Fruit fly (Drosophila melanogaster) whole organism, embryonic: ENCODE data around the gene Adgf-C.
A peak's percentile ranks its signal among the peaks of the same experiment; 100 is the strongest.

Source experiments
- CG10267 ChIP-seq: fragments of 200-800 bp; sonication (Bioruptor generic); optimal IDR thresholded peaks from 2 replicates; lab custom pipeline; 2018; ENCODE audit warnings: missing biosample characterization, mild to moderate bottlenecking, missing genetic modification characterization, moderate library complexity
- CG14710 ChIP-seq: fragments of 200-800 bp; sonication (Bioruptor generic); optimal IDR thresholded peaks from 3 replicates; lab custom pipeline; 2019; ENCODE audit warnings: missing biosample characterization, mild to moderate bottlenecking, missing genetic modification characterization, moderate library complexity
- CG17612 ChIP-seq: fragments of 200-800 bp; sonication (Bioruptor generic); IDR thresholded peaks from 2 replicates; pipeline ENCODE4 v1.3.6; 2022; ENCODE audit warnings: missing biosample characterization, missing genetic modification characterization
- CG1792 ChIP-seq: fragments of 200-800 bp; sonication (Bioruptor generic); optimal IDR thresholded peaks from 2 replicates; lab custom pipeline; 2016; ENCODE audit warnings: missing biosample characterization, missing genetic modification characterization
- CG18476 ChIP-seq: fragments of 200-800 bp; sonication (Bioruptor generic); optimal IDR thresholded peaks from 2 replicates; lab custom pipeline; 2016; ENCODE audit warnings: missing biosample characterization, mild to moderate bottlenecking, missing genetic modification characterization
- CG18619 ChIP-seq: fragments of 200-800 bp; sonication (Bioruptor generic); optimal IDR thresholded peaks from 3 replicates; lab custom pipeline; 2017; ENCODE audit warnings: missing biosample characterization, mild to moderate bottlenecking, missing genetic modification characterization
- CG2116 ChIP-seq: fragments of 200-800 bp; sonication (Bioruptor generic); optimal IDR thresholded peaks from 3 replicates; lab custom pipeline; 2018; ENCODE audit warnings: missing biosample characterization, mild to moderate bottlenecking, missing genetic modification characterization
- CG2712 ChIP-seq: fragments of 200-800 bp; optimal IDR thresholded peaks from 3 replicates; lab custom pipeline; 2019; ENCODE audit warnings: missing biosample characterization, mild to moderate bottlenecking, missing genetic modification characterization, moderate library complexity
- CG6654 ChIP-seq: fragments of 200-800 bp; sonication (Bioruptor generic); optimal IDR thresholded peaks from 2 replicates; lab custom pipeline; 2017; ENCODE audit warnings: missing biosample characterization, mild to moderate bottlenecking, missing genetic modification characterization
- CG6765 ChIP-seq: fragments of 200-800 bp; sonication (Bioruptor generic); optimal IDR thresholded peaks from 3 replicates; lab custom pipeline; 2017; ENCODE audit warnings: missing biosample characterization, mild to moderate bottlenecking, missing genetic modification characterization
- CG7987 ChIP-seq: fragments of 200-800 bp; sonication (Bioruptor generic); optimal IDR thresholded peaks from 2 replicates; lab custom pipeline; 2018; ENCODE audit warnings: missing biosample characterization, mild to moderate bottlenecking, missing genetic modification characterization, moderate library complexity
- CG8290 ChIP-seq, 3 experiments: fragments of 200-800 bp; sonication (Bioruptor generic); optimal IDR thresholded peaks; 2 replicates each; lab custom pipeline; 2016 to 2019; ENCODE audit warnings: missing biosample characterization in 3 of 3, missing genetic modification characterization in 3 of 3, mild to moderate bottlenecking in 2 of 3, moderate library complexity in 1 of 3
- CG8478 ChIP-seq: fragments of >200 bp; optimal IDR thresholded peaks from 2 replicates; lab custom pipeline; 2018
- CG9437 ChIP-seq: fragments of 200-800 bp; sonication (Bioruptor generic); optimal IDR thresholded peaks from 2 replicates; lab custom pipeline; 2018; ENCODE audit warnings: missing biosample characterization, mild to moderate bottlenecking, missing genetic modification characterization
- CTCF ChIP-seq: fragments of 200-800 bp; sonication (Bioruptor generic); optimal IDR thresholded peaks from 2 replicates; lab custom pipeline; 2017; ENCODE audit warnings: missing biosample characterization, mild to moderate bottlenecking, missing genetic modification characterization, moderate library complexity
- CoRest ChIP-seq: fragments of 200-800 bp; sonication (Bioruptor generic); optimal IDR thresholded peaks from 3 replicates; lab custom pipeline; 2018; ENCODE audit warnings: missing biosample characterization, mild to moderate bottlenecking, missing genetic modification characterization, moderate library complexity
- ERR ChIP-seq: fragments of 200-800 bp; sonication (Bioruptor generic); optimal IDR thresholded peaks from 2 replicates; lab custom pipeline; 2016; ENCODE audit warnings: missing biosample characterization, missing genetic modification characterization
- Ets65A ChIP-seq: fragments of 200-800 bp; sonication (Bioruptor generic); peaks from one replicate; lab custom pipeline; 2016; ENCODE audit warnings: missing biosample characterization, missing genetic modification characterization
- Hmx ChIP-seq: fragments of 200-800 bp; sonication (Bioruptor generic); optimal IDR thresholded peaks from 2 replicates; lab custom pipeline; 2016; ENCODE audit warnings: missing biosample characterization, missing genetic modification characterization
- Med ChIP-seq: fragments of 200-800 bp; sonication (Bioruptor generic); peaks from one replicate; lab custom pipeline; 2016; ENCODE audit warnings: missing biosample characterization, missing genetic modification characterization, mild to moderate bottlenecking, inconsistent platforms, moderate library complexity
- NC2α ChIP-seq: fragments of 200-800 bp; sonication (Bioruptor generic); optimal IDR thresholded peaks from 2 replicates; lab custom pipeline; 2016; ENCODE audit warnings: missing biosample characterization, missing genetic modification characterization
- Tbp ChIP-seq: fragments of >200 bp; optimal IDR thresholded peaks from 2 replicates; lab custom pipeline; 2018; ENCODE audit warnings: missing biosample characterization, missing genetic modification characterization
- Trl ChIP-seq, 3 experiments: fragments of >200 bp in 2 of 3; fragments of 200-800 bp in 1 of 3; sonication (Bioruptor generic) in 1 of 3; optimal IDR thresholded peaks; 2 replicates in 1 of 3; 3 replicates in 2 of 3; lab custom pipeline; 2016 to 2017; ENCODE audit warnings: missing biosample characterization in 1 of 3, missing genetic modification characterization in 1 of 3
- cad ChIP-seq: fragments of >200 bp; optimal IDR thresholded peaks from 2 replicates; lab custom pipeline; 2017; ENCODE audit warnings: missing biosample characterization, missing genetic modification characterization
- cas ChIP-seq: fragments of 200-800 bp; sonication (Bioruptor generic); IDR thresholded peaks from 2 replicates; pipeline ENCODE4 v1.3.6; 2022; ENCODE audit warnings: missing biosample characterization, missing genetic modification characterization
- crp ChIP-seq, 2 experiments: fragments of 200-800 bp; sonication (Bioruptor generic); optimal IDR thresholded peaks; 2 replicates in 1 of 2; 3 replicates in 1 of 2; lab custom pipeline; 2017; ENCODE audit warnings: missing biosample characterization in 2 of 2, missing genetic modification characterization in 2 of 2, mild to moderate bottlenecking in 1 of 2, moderate library complexity in 1 of 2
- da ChIP-seq: fragments of 200-800 bp; sonication (Bioruptor generic); optimal IDR thresholded peaks from 2 replicates; lab custom pipeline; 2016; ENCODE audit warnings: missing biosample characterization, missing genetic modification characterization
- hkb ChIP-seq, 2 experiments: fragments of 200-800 bp in 1 of 2; fragments of >200 bp in 1 of 2; sonication (Bioruptor generic) in 1 of 2; IDR thresholded peaks in 1 of 2; optimal IDR thresholded peaks in 1 of 2; 2 replicates each; pipeline versions ENCODE4 v1.3.6 to Lab custom; 2017 to 2022; ENCODE audit warnings: missing biosample characterization in 1 of 2, missing genetic modification characterization in 1 of 2
- nerfin-1 ChIP-seq: fragments of 200-800 bp; sonication (Bioruptor generic); optimal IDR thresholded peaks from 3 replicates; lab custom pipeline; 2019; ENCODE audit warnings: missing biosample characterization, mild to moderate bottlenecking, missing genetic modification characterization, moderate library complexity
- nmo ChIP-seq: fragments of 200-800 bp; sonication (Bioruptor generic); optimal IDR thresholded peaks from 2 replicates; lab custom pipeline; 2018; ENCODE audit warnings: missing biosample characterization, mild to moderate bottlenecking, missing genetic modification characterization, moderate library complexity
- pan ChIP-seq, 4 experiments: fragments of >200 bp in 3 of 4; fragments of 200-800 bp in 1 of 4; sonication (Bioruptor generic) in 1 of 4; optimal IDR thresholded peaks in 3 of 4; IDR thresholded peaks in 1 of 4; 2 replicates each; pipeline versions ENCODE4 v1.3.6 to Lab custom; 2017 to 2022; ENCODE audit warnings: missing biosample characterization in 2 of 4, missing genetic modification characterization in 2 of 4, mixed read lengths in 1 of 4
- phol ChIP-seq: fragments of 200-800 bp; sonication (Bioruptor generic); optimal IDR thresholded peaks from 3 replicates; lab custom pipeline; 2018; ENCODE audit warnings: missing biosample characterization, mild to moderate bottlenecking, missing genetic modification characterization, moderate library complexity
- pita ChIP-seq: fragments of 200-800 bp; sonication (Bioruptor generic); optimal IDR thresholded peaks from 2 replicates; lab custom pipeline; 2017; ENCODE audit warnings: missing biosample characterization, mild to moderate bottlenecking, missing genetic modification characterization
- scrt ChIP-seq: fragments of 200-800 bp; sonication (Bioruptor generic); optimal IDR thresholded peaks from 2 replicates; lab custom pipeline; 2018; ENCODE audit warnings: missing biosample characterization, mild to moderate bottlenecking, missing genetic modification characterization, moderate library complexity
- sens ChIP-seq: fragments of 200-800 bp; sonication (Bioruptor generic); peaks from one replicate; lab custom pipeline; 2016; ENCODE audit warnings: missing biosample characterization, missing genetic modification characterization
- sqz ChIP-seq: fragments of 200-800 bp; sonication (Bioruptor generic); optimal IDR thresholded peaks from 3 replicates; lab custom pipeline; 2018; ENCODE audit warnings: missing biosample characterization, mild to moderate bottlenecking, missing genetic modification characterization
- stwl ChIP-seq: fragments of 200-800 bp; sonication (Bioruptor generic); optimal IDR thresholded peaks from 3 replicates; lab custom pipeline; 2018; ENCODE audit warnings: missing biosample characterization, mild to moderate bottlenecking, missing genetic modification characterization, moderate library complexity
- trem ChIP-seq: fragments of 200-800 bp; optimal IDR thresholded peaks from 3 replicates; lab custom pipeline; 2019; ENCODE audit warnings: missing biosample characterization, mild to moderate bottlenecking, missing genetic modification characterization, moderate library complexity
- tx ChIP-seq: fragments of 200-800 bp; sonication (Bioruptor generic); optimal IDR thresholded peaks from 2 replicates; lab custom pipeline; 2016; ENCODE audit warnings: missing biosample characterization, missing genetic modification characterization

The Adgf-C gene

DNA sequence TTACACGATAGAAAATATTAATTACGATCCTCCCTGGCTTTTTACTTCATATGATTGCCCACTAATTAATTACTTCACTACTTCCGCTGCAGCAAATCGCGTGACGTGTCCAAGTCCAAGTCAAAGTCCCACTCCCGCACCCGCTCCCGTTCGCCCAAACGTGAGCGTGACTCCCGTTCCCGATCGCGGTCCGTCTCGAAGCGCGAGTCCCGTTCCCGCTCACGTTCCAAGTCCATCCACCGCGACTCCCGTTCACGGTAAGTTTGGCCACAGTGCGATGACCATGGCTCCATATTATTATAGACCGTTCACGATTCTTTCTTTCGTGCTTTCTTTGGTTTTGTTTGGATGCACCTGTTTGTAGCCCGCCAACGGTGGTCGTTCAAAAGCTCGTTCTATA is 40.6 kb upstream of the Adgf-C start:
- TF ChIP-seq Med (peak; percentile 43), Ets65A (GFP tag; lab: Kevin White, UChicago) (peak; percentile 53), CTCF (GFP tag; lab: Kevin White, UChicago) (no peak)
- TF ChIP-seq, all 482 proteins: peak for 2

DNA sequence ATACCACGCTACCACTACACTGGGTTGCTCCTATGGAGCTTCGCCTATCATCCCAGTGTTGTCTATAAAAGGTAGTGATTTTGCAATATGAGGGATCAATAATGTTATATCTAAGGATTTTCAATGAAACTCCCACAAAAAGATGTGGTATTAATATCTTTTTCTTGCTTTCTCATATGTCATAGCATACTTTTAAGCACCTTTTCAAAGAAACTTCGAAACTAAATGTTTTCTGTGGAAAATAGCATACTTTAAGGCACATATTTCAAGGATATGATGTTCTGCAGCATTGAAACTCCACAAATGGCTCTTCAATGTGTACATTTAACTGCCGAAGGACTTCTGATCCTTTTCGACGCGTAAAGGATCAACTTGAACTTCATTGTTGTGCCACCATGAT is 33.7 kb upstream of the Adgf-C start:
- TF ChIP-seq CG8290 (GFP tag; optimal IDR thresholded peaks at IDR 0.05; lab: Kevin White, UChicago) (peak; percentile 82), CG8290 (tag; optimal IDR thresholded peaks at IDR 0.05; lab: Kevin White, UChicago) (peak in 1 of 2 experiments; percentile 92), pan (optimal IDR thresholded peaks at IDR 0.05; lab: Kevin White, UChicago) (no peak), pan (GFP tag; optimal IDR thresholded peaks at IDR 0.05 in 1 of 2, IDR thresholded peaks at IDR 0.05 in 1 of 2) (no peak), CG17612 (GFP tag; lab: Robert Waterston, UW) (peak; percentile 94), NC2α (GFP tag; lab: Kevin White, UChicago) (no peak)

DNA sequence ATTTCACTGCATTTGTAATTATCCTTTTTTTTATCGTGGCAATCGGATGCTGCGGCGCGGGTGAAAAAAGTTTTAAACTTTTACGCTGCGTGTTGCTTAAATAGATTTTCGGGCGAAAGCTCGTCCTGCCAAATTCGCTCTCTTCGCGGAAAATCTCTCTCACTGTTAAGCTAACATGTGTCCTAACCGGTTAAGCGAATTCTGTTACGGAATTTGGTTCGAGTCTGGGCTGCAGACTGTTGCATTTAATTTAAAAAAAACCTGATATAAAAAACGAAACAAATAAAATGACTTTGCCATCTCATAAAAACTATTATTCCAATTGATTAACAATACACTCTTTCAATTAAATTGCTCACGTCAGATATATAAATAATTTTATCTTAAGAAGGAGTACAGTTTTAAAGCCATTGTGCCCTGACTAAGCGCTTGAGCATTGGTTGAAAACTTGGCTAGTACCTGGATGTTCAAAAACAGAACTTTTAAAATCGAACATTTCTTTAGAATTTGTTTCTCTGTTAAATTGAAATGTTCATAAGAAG is 32.0 kb upstream of the Adgf-C start, which contains the start of gene Task6:
TSS of gene Task6 (minus strand) at position 51 of the 542 bp plus-strand sequence.
- TF ChIP-seq sens (GFP tag; lab: Kevin White, UChicago) (peak; percentile 75), CG8478 (lab: Kevin White, UChicago) (no peak), nmo (GFP tag; lab: Kevin White, UChicago) (peak; percentile 39), CG8290 (GFP tag; optimal IDR thresholded peaks at IDR 0.05; lab: Kevin White, UChicago) (no peak), CG8290 (tag; optimal IDR thresholded peaks at IDR 0.05; lab: Kevin White, UChicago) (no peak), stwl (tag; lab: Kevin White, UChicago) (peak; percentile 23), Tbp (GFP tag; lab: Kevin White, UChicago) (peak; percentile 42), sqz (peak; percentile 6), Hmx (no peak), CG2712 (peak; percentile 1), pita (GFP tag; lab: Kevin White, UChicago) (peak; percentile 84), CG7987 (GFP tag; lab: Kevin White, UChicago) (no peak), da (GFP tag; lab: Kevin White, UChicago) (no peak), Trl (optimal IDR thresholded peaks at IDR 0.05; lab: Kevin White, UChicago) (peak in 1 of 2 experiments; percentile 20), Trl (GFP tag; optimal IDR thresholded peaks at IDR 0.05; lab: Kevin White, UChicago) (no peak), cas (GFP tag; lab: Robert Waterston, UW) (no peak), CG18619 (GFP tag; lab: Kevin White, UChicago) (no peak), scrt (peak; percentile 66), CTCF (GFP tag; lab: Kevin White, UChicago) (peak; percentile 67), phol (tag; lab: Kevin White, UChicago) (no peak), CG10267 (tag; lab: Kevin White, UChicago) (peak; percentile 6), CG9437 (GFP tag; lab: Kevin White, UChicago) (peak; percentile 7), CG2116 (GFP tag; lab: Kevin White, UChicago) (peak; percentile 17), cad (GFP tag; lab: Kevin White, UChicago) (peak; percentile 78), trem (peak; percentile 9), ERR (GFP tag; lab: Kevin White, UChicago) (no peak), CG14710 (tag; lab: Kevin White, UChicago) (peak; percentile 48), nerfin-1 (tag; lab: Kevin White, UChicago) (peak; percentile 79), CG6654 (GFP tag; lab: Kevin White, UChicago) (peak; percentile 99), crp (GFP tag; optimal IDR thresholded peaks at IDR 0.05; lab: Kevin White, UChicago) (no peak), tx (no peak), CG1792 (no peak), CG18476 (no peak), CG6765 (GFP tag; lab: Kevin White, UChicago) (no peak), hkb (optimal IDR thresholded peaks at IDR 0.05; lab: Kevin White, UChicago) (peak; percentile 27), hkb (GFP tag; IDR thresholded peaks at IDR 0.05; lab: Robert Waterston, UW) (no peak), CoRest (tag; lab: Kevin White, UChicago) (peak; percentile 14)
- TF ChIP-seq, all 482 proteins: peak for 20
